Fruit fly (Drosophila melanogaster) whole organism, embryonic: Measurements from ENCODE around the gene CG8851.
A peak's percentile ranks its signal among the peaks of the same experiment; 100 is the strongest.

Experiments
- Abd-B ChIP-seq: fragments of 200-800 bp; sonication (Bioruptor generic); optimal IDR thresholded peaks from 2 replicates; lab custom pipeline; 2018; ENCODE audit warnings: missing biosample characterization, mild to moderate bottlenecking, missing genetic modification characterization, moderate library complexity
- Ada2b ChIP-seq: fragments of 200-800 bp; sonication (Bioruptor generic); IDR thresholded peaks from 2 replicates; pipeline ENCODE4 v1.3.6; 2022; ENCODE audit warnings: missing biosample characterization, missing genetic modification characterization
- B-H1 ChIP-seq: fragments of 200-800 bp; sonication (Bioruptor generic); IDR thresholded peaks from 3 replicates; pipeline ENCODE4 v1.3.6; 2022; ENCODE audit warnings: missing biosample characterization, missing genetic modification characterization
- B-H2 ChIP-seq: fragments of 200-800 bp; sonication (Bioruptor generic); optimal IDR thresholded peaks from 2 replicates; lab custom pipeline; 2018; ENCODE audit warnings: missing biosample characterization, mild to moderate bottlenecking, missing genetic modification characterization
- CG10267 ChIP-seq: fragments of 200-800 bp; sonication (Bioruptor generic); optimal IDR thresholded peaks from 2 replicates; lab custom pipeline; 2018; ENCODE audit warnings: missing biosample characterization, mild to moderate bottlenecking, missing genetic modification characterization, moderate library complexity
- CG1233 ChIP-seq: fragments of 200-800 bp; sonication (Bioruptor generic); optimal IDR thresholded peaks from 4 replicates; lab custom pipeline; 2018; ENCODE audit warnings: missing biosample characterization, mild to moderate bottlenecking, missing genetic modification characterization
- CG12769 ChIP-seq: fragments of 200-800 bp; sonication (Bioruptor generic); optimal IDR thresholded peaks from 2 replicates; lab custom pipeline; 2019; ENCODE audit warnings: missing biosample characterization, mild to moderate bottlenecking, missing genetic modification characterization, moderate library complexity
- CG13424 ChIP-seq: fragments of 200-800 bp; sonication (Bioruptor generic); optimal IDR thresholded peaks from 2 replicates; lab custom pipeline; 2019; ENCODE audit warnings: missing biosample characterization, mild to moderate bottlenecking, missing genetic modification characterization, moderate library complexity
- CG13624 ChIP-seq: fragments of 200-800 bp; sonication (Bioruptor generic); optimal IDR thresholded peaks from 2 replicates; lab custom pipeline; 2016; ENCODE audit warnings: missing biosample characterization, missing genetic modification characterization
- CG13775 ChIP-seq: fragments of 200-800 bp; sonication (Bioruptor generic); optimal IDR thresholded peaks from 3 replicates; lab custom pipeline; 2017; ENCODE audit warnings: missing biosample characterization, mild to moderate bottlenecking, missing genetic modification characterization
- CG17802 ChIP-seq: fragments of 200-800 bp; sonication (Bioruptor generic); optimal IDR thresholded peaks from 2 replicates; lab custom pipeline; 2018; ENCODE audit warnings: missing biosample characterization, mild to moderate bottlenecking, missing genetic modification characterization, moderate library complexity
- CG17829 ChIP-seq: fragments of 200-800 bp; optimal IDR thresholded peaks from 2 replicates; lab custom pipeline; 2019; ENCODE audit warnings: missing biosample characterization, mild to moderate bottlenecking, missing genetic modification characterization, moderate library complexity
- CG18619 ChIP-seq: fragments of 200-800 bp; sonication (Bioruptor generic); optimal IDR thresholded peaks from 3 replicates; lab custom pipeline; 2017; ENCODE audit warnings: missing biosample characterization, mild to moderate bottlenecking, missing genetic modification characterization
- CG2120 ChIP-seq: fragments of 200-800 bp; sonication (Bioruptor generic); optimal IDR thresholded peaks from 3 replicates; lab custom pipeline; 2016; ENCODE audit warnings: missing biosample characterization, missing genetic modification characterization
- CG2712 ChIP-seq: fragments of 200-800 bp; optimal IDR thresholded peaks from 3 replicates; lab custom pipeline; 2019; ENCODE audit warnings: missing biosample characterization, mild to moderate bottlenecking, missing genetic modification characterization, moderate library complexity
- CG30403 ChIP-seq: fragments of 200-800 bp; sonication (Bioruptor generic); optimal IDR thresholded peaks from 3 replicates; lab custom pipeline; 2016; ENCODE audit warnings: missing biosample characterization, missing genetic modification characterization
- CG32532 ChIP-seq: fragments of 200-800 bp; sonication (Bioruptor generic); IDR thresholded peaks from 2 replicates; pipeline ENCODE4 v1.3.6; 2022; ENCODE audit warnings: missing biosample characterization, missing genetic modification characterization
- CG42726 ChIP-seq: fragments of 200-800 bp; sonication (Bioruptor generic); IDR thresholded peaks from 2 replicates; pipeline ENCODE4 v1.3.6; 2022; ENCODE audit warnings: missing biosample characterization, missing genetic modification characterization; ENCODE audit not compliant: partially characterized antibody
- CG4617 ChIP-seq: fragments of 200-800 bp; sonication (Bioruptor generic); optimal IDR thresholded peaks from 3 replicates; lab custom pipeline; 2016; ENCODE audit warnings: missing biosample characterization, missing genetic modification characterization, borderline replicate concordance
- CG6791 ChIP-seq: fragments of 200-800 bp; sonication (Bioruptor generic); IDR thresholded peaks from 3 replicates; pipeline ENCODE4 v1.3.6; 2022; ENCODE audit warnings: missing biosample characterization, missing genetic modification characterization; ENCODE audit not compliant: partially characterized antibody
- CG7839 ChIP-seq: fragments of 200-800 bp; sonication (Bioruptor generic); optimal IDR thresholded peaks from 3 replicates; lab custom pipeline; 2018; ENCODE audit warnings: missing biosample characterization, mild to moderate bottlenecking, missing genetic modification characterization, moderate library complexity
- CG8944 ChIP-seq: fragments of 200-800 bp; sonication (Bioruptor generic); optimal IDR thresholded peaks from 3 replicates; lab custom pipeline; 2016; ENCODE audit warnings: missing biosample characterization, missing genetic modification characterization
- CG9932 ChIP-seq: fragments of 200-800 bp; sonication (Bioruptor generic); IDR thresholded peaks from 2 replicates; pipeline ENCODE4 v1.3.6; 2022; ENCODE audit warnings: missing biosample characterization, missing genetic modification characterization
- CHES-1-like ChIP-seq: fragments of 200-800 bp; sonication (Bioruptor generic); optimal IDR thresholded peaks from 2 replicates; lab custom pipeline; 2016; ENCODE audit warnings: missing biosample characterization, missing genetic modification characterization
- D19B ChIP-seq: fragments of 200-800 bp; sonication (Bioruptor generic); optimal IDR thresholded peaks from 2 replicates; lab custom pipeline; 2017; ENCODE audit warnings: missing biosample characterization, mild to moderate bottlenecking, missing genetic modification characterization
- Hmr ChIP-seq: fragments of 200-800 bp; sonication (Bioruptor generic); optimal IDR thresholded peaks from 3 replicates; lab custom pipeline; 2017; ENCODE audit warnings: mild to moderate bottlenecking, missing biosample characterization, missing genetic modification reagents, missing genetic modification characterization
- Hmx ChIP-seq: fragments of 200-800 bp; sonication (Bioruptor generic); optimal IDR thresholded peaks from 2 replicates; lab custom pipeline; 2016; ENCODE audit warnings: missing biosample characterization, missing genetic modification characterization
- Mad ChIP-seq: fragments of 200-800 bp; sonication (Bioruptor generic); optimal IDR thresholded peaks from 2 replicates; lab custom pipeline; 2016; ENCODE audit warnings: missing biosample characterization, missing genetic modification characterization
- Max ChIP-seq: fragments of 200-800 bp; sonication (Bioruptor generic); optimal IDR thresholded peaks from 2 replicates; lab custom pipeline; 2016; ENCODE audit warnings: missing biosample characterization, mild to moderate bottlenecking, missing genetic modification characterization
- NfI ChIP-seq: fragments of 200-800 bp; sonication (Bioruptor generic); optimal IDR thresholded peaks from 3 replicates; lab custom pipeline; 2018; ENCODE audit warnings: missing biosample characterization, mild to moderate bottlenecking, missing genetic modification characterization, moderate library complexity
- Oli ChIP-seq: fragments of 200-800 bp; sonication (Bioruptor generic); optimal IDR thresholded peaks from 2 replicates; lab custom pipeline; 2018; ENCODE audit warnings: missing biosample characterization, mild to moderate bottlenecking, missing genetic modification characterization, moderate library complexity
- Xrp1 ChIP-seq: fragments of 200-800 bp; sonication (Bioruptor generic); IDR thresholded peaks from 2 replicates; pipeline ENCODE4 v1.3.6; 2022; ENCODE audit warnings: missing biosample characterization, missing genetic modification characterization
- bowl ChIP-seq: fragments of 200-800 bp; sonication (Bioruptor generic); IDR thresholded peaks from 2 replicates; pipeline ENCODE4 v1.3.6; 2022; ENCODE audit warnings: missing biosample characterization, missing genetic modification characterization
- crol ChIP-seq: fragments of 200-800 bp; sonication (Bioruptor generic); IDR thresholded peaks from 2 replicates; pipeline ENCODE4 v1.3.6; 2022; ENCODE audit warnings: missing biosample characterization, missing genetic modification characterization
- dpn ChIP-seq, 2 experiments: fragments of 200-800 bp; sonication (Bioruptor generic); optimal IDR thresholded peaks; 3 replicates each; lab custom pipeline; 2016; ENCODE audit warnings: missing biosample characterization in 2 of 2, missing genetic modification characterization in 2 of 2
- klu ChIP-seq: fragments of 200-800 bp; sonication (Bioruptor generic); IDR thresholded peaks from 2 replicates; pipeline ENCODE4 v1.3.6; 2022; ENCODE audit warnings: missing biosample characterization, missing genetic modification characterization
- maf-S ChIP-seq: fragments of 200-800 bp; sonication (Bioruptor generic); optimal IDR thresholded peaks from 2 replicates; lab custom pipeline; 2016; ENCODE audit warnings: missing biosample characterization, missing genetic modification characterization
- nmo ChIP-seq: fragments of 200-800 bp; sonication (Bioruptor generic); optimal IDR thresholded peaks from 2 replicates; lab custom pipeline; 2018; ENCODE audit warnings: missing biosample characterization, mild to moderate bottlenecking, missing genetic modification characterization, moderate library complexity
- pb ChIP-seq: fragments of 200-800 bp; sonication (Bioruptor generic); optimal IDR thresholded peaks from 3 replicates; lab custom pipeline; 2016; ENCODE audit warnings: missing biosample characterization, missing genetic modification characterization
- pfk ChIP-seq: fragments of 200-800 bp; sonication (Bioruptor generic); optimal IDR thresholded peaks from 2 replicates; lab custom pipeline; 2018; ENCODE audit warnings: missing biosample characterization, mild to moderate bottlenecking, missing genetic modification characterization, moderate library complexity
- phol ChIP-seq: fragments of 200-800 bp; sonication (Bioruptor generic); optimal IDR thresholded peaks from 3 replicates; lab custom pipeline; 2018; ENCODE audit warnings: missing biosample characterization, mild to moderate bottlenecking, missing genetic modification characterization, moderate library complexity
- sc ChIP-seq, 3 experiments: fragments of >200 bp in 2 of 3; fragments of 200-800 bp in 1 of 3; sonication (Bioruptor generic) in 1 of 3; optimal IDR thresholded peaks; 2 replicates in 2 of 3; 3 replicates in 1 of 3; lab custom pipeline; 2017; ENCODE audit warnings: mild to moderate bottlenecking in 1 of 3, missing biosample characterization in 1 of 3, missing genetic modification characterization in 1 of 3, missing genetic modification reagents in 1 of 3
- schlank ChIP-seq: fragments of 200-800 bp; sonication (Bioruptor generic); optimal IDR thresholded peaks from 2 replicates; lab custom pipeline; 2018; ENCODE audit warnings: missing biosample characterization, mild to moderate bottlenecking, missing genetic modification characterization
- sd ChIP-seq: fragments of 200-800 bp; sonication (Bioruptor generic); optimal IDR thresholded peaks from 3 replicates; lab custom pipeline; 2018; ENCODE audit warnings: missing biosample characterization, mild to moderate bottlenecking, missing genetic modification characterization, moderate library complexity
- sens ChIP-seq: fragments of 200-800 bp; sonication (Bioruptor generic); peaks from one replicate; lab custom pipeline; 2016; ENCODE audit warnings: missing biosample characterization, missing genetic modification characterization
- sisA ChIP-seq: fragments of 200-800 bp; sonication (Bioruptor generic); IDR thresholded peaks from 2 replicates; pipeline ENCODE4 v1.3.6; 2022; ENCODE audit warnings: missing biosample characterization, missing genetic modification characterization
- zen2 ChIP-seq: fragments of 200-800 bp; sonication (Bioruptor generic); IDR thresholded peaks from 3 replicates; pipeline ENCODE4 v1.3.6; 2022; ENCODE audit warnings: missing biosample characterization, missing genetic modification characterization; ENCODE audit not compliant: partially characterized antibody

The CG8851 gene

dm6 chr2L:3477057-3477755, 42.3 kb upstream of the CG8851 start (continued):
- TF ChIP-seq CG6791 (0 out of 3 replicates have a peak, but pooled peaks have one; percentile 14), CG42726 (GFP tag; lab: Robert Waterston, UW) (no peak), D19B (GFP tag; lab: Kevin White, UChicago) (peak; percentile 96), Ada2b (GFP tag; lab: Robert Waterston, UW) (peak; percentile 23; the same call in 1 of the 2 replicates), crol (GFP tag; lab: Robert Waterston, UW) (peak; percentile 7; the same call in 1 of the 2 replicates), NfI (peak; percentile 58), sens (GFP tag; lab: Kevin White, UChicago) (peak; percentile 87), CG7839 (peak; percentile 52), CG9932 (GFP tag; lab: Robert Waterston, UW) (peak; percentile 51), sd (peak; percentile 38), CG8944 (GFP tag; lab: Kevin White, UChicago) (peak; percentile 19), sisA (GFP tag; lab: Robert Waterston, UW) (peak; percentile 21; the same call in 1 of the 2 replicates), nmo (GFP tag; lab: Kevin White, UChicago) (peak; percentile 46), B-H2 (GFP tag; lab: Kevin White, UChicago) (peak; percentile 53), CG10267 (tag; lab: Kevin White, UChicago) (peak; percentile 10), pfk (GFP tag; lab: Kevin White, UChicago) (no peak), Mad (peak; percentile 33), Oli (tag; lab: Kevin White, UChicago) (peak; percentile 50), CG17829 (peak; percentile 31), CG1233 (GFP tag; lab: Kevin White, UChicago) (peak; percentile 16), schlank (tag; lab: Kevin White, UChicago) (peak; percentile 43), Max (GFP tag; lab: Kevin White, UChicago) (peak; percentile 7), CG12769 (tag; lab: Kevin White, UChicago) (peak; percentile 85), CG13624 (peak; percentile 36), zen2 (GFP tag; lab: Robert Waterston, UW) (no peak), Hmx (peak; percentile 23), Abd-B (peak; percentile 15), CG32532 (peak; percentile 59), CG4617 (GFP tag; lab: Kevin White, UChicago) (no peak), CG2712 (peak; percentile 46), CHES-1-like (GFP tag; lab: Kevin White, UChicago) (peak; percentile 45), CG18619 (peak; percentile 68), CG2120 (GFP tag; lab: Kevin White, UChicago) (peak; percentile 83), CG13424 (tag; lab: Kevin White, UChicago) (peak; percentile 48), maf-S (GFP tag; lab: Kevin White, UChicago) (peak; percentile 47), CG30403 (GFP tag; lab: Kevin White, UChicago) (peak; percentile 75), CG13775 (GFP tag; lab: Kevin White, UChicago) (peak; percentile 58), pb (peak; percentile 14), B-H1 (GFP tag; lab: Robert Waterston, UW) (peak; percentile 27; the same call in 1 of the 3 replicates), Xrp1 (GFP tag; lab: Robert Waterston, UW) (0 out of 2 replicates have a peak, but pooled peaks have one; percentile 20), sc (optimal IDR thresholded peaks at IDR 0.05; lab: Kevin White, UChicago) (no peak), sc (GFP tag; optimal IDR thresholded peaks at IDR 0.05; lab: Kevin White, UChicago) (no peak), Hmr (GFP tag; lab: Kevin White, UChicago) (peak; percentile 28), klu (GFP tag; lab: Robert Waterston, UW) (no peak), CG17802 (tag; lab: Kevin White, UChicago) (no peak), dpn (GFP tag; optimal IDR thresholded peaks at IDR 0.05; lab: Kevin White, UChicago) (peak; percentile 50 to 64), bowl (no peak), phol (tag; lab: Kevin White, UChicago) (peak; percentile 21)
